Worm (Caenorhabditis elegans) whole organism, midembryonic: ENCODE results near the gene Y51H7C.10.

Experiments used
- T22C8.4 ChIP-seq: fragments of 200-800 bp; sonication (Bioruptor generic); IDR thresholded peaks from 2 replicates; pipeline ENCODE4 v1.3.6; 2022; ENCODE audit warnings: missing genetic modification characterization, missing compliant biosample characterization
- cog-1 ChIP-seq: sonication (generic microtip); optimal IDR thresholded peaks from 2 replicates; lab custom pipeline; 2016; ENCODE audit warnings: missing genetic modification characterization, missing compliant biosample characterization
- flt-1 ChIP-seq: fragments of 200-800 bp; sonication (Bioruptor generic); IDR thresholded peaks from 2 replicates; pipeline ENCODE4 v1.3.6; 2022; ENCODE audit warnings: missing genetic modification characterization, missing compliant biosample characterization
- klf-2 ChIP-seq: fragments of 200-800 bp; sonication (Bioruptor generic); conservative IDR thresholded peaks from 2 replicates; pipeline ENCODE4 v1.3.6; 2022; ENCODE audit warnings: missing genetic modification reagents, missing genetic modification characterization, missing compliant biosample characterization
- med-1 ChIP-seq: sonication (generic microtip); optimal IDR thresholded peaks from 2 replicates; lab custom pipeline; 2017; ENCODE audit warnings: missing genetic modification characterization, mild to moderate bottlenecking, missing compliant biosample characterization, antibody characterized with exemption, missing genetic modification reagents; ENCODE audit not compliant: insufficient read depth
- ref-1 ChIP-seq: fragments of 200-800 bp; sonication (Bioruptor generic); conservative IDR thresholded peaks from 2 replicates; pipeline ENCODE4 v1.3.6; 2022; ENCODE audit warnings: missing genetic modification reagents, missing genetic modification characterization, missing compliant biosample characterization
- tab-1 ChIP-seq: fragments of 200-800 bp; sonication (Bioruptor generic); IDR thresholded peaks from 2 replicates; pipeline ENCODE4 v1.3.6; 2022; ENCODE audit warnings: missing genetic modification characterization, missing compliant biosample characterization
- ztf-23 ChIP-seq: fragments of 200-800 bp; sonication (Bioruptor generic); IDR thresholded peaks from 2 replicates; pipeline ENCODE4 v1.3.6; 2022; ENCODE audit warnings: missing genetic modification reagents, missing genetic modification characterization, missing compliant biosample characterization
- ztf-29 ChIP-seq: fragments of 200-800 bp; sonication (Bioruptor generic); IDR thresholded peaks from 2 replicates; pipeline ENCODE4 v1.3.6; 2022; ENCODE audit warnings: missing genetic modification reagents, missing genetic modification characterization, missing compliant biosample characterization

Y51H7C.10 gene

ce11 chrII:1376795-1377194 lies 46.8 kb downstream of the Y51H7C.10 start:
- no peak for TF ChIP-seq tab-1 (GFP tag; lab: Robert Waterston, UW)
- no peak for TF ChIP-seq klf-2 (GFP tag; lab: Robert Waterston, UW)
- no peak for TF ChIP-seq ztf-23
- no peak for TF ChIP-seq ref-1 (GFP tag; lab: Robert Waterston, UW)
- no peak for TF ChIP-seq T22C8.4 (GFP tag; lab: Robert Waterston, UW)
- no peak for TF ChIP-seq flt-1 (GFP tag; lab: Robert Waterston, UW)
- no peak for TF ChIP-seq med-1 (GFP tag; lab: Kevin White, UChicago)
- TF ChIP-seq ztf-29 (GFP tag; lab: Robert Waterston, UW), result no peak
- no peak for TF ChIP-seq cog-1 (tag; lab: Kevin White, UChicago)

- no peak for TF ChIP-seq klf-2 (GFP tag; lab: Robert Waterston, UW)
- TF ChIP-seq cog-1 (tag; lab: Kevin White, UChicago), result no peak
- TF ChIP-seq T22C8.4 (GFP tag; lab: Robert Waterston, UW), result no peak
- TF ChIP-seq ztf-23, result no peak
- TF ChIP-seq tab-1 (GFP tag; lab: Robert Waterston, UW), result no peak
- TF ChIP-seq med-1 (GFP tag; lab: Kevin White, UChicago), result no peak
- no peak for TF ChIP-seq ref-1 (GFP tag; lab: Robert Waterston, UW)
- TF ChIP-seq flt-1 (GFP tag; lab: Robert Waterston, UW), result no peak
- no peak for TF ChIP-seq ztf-29 (GFP tag; lab: Robert Waterston, UW)
Observed at ce11 chrII:1375627-1376026, 47.9 kb downstream of the Y51H7C.10 start.

- TF ChIP-seq T22C8.4 (GFP tag; lab: Robert Waterston, UW) (no peak), ztf-29 (GFP tag; lab: Robert Waterston, UW) (no peak), ztf-23 (no peak), ref-1 (GFP tag; lab: Robert Waterston, UW) (no peak), med-1 (GFP tag; lab: Kevin White, UChicago) (no peak), cog-1 (tag; lab: Kevin White, UChicago) (no peak), flt-1 (GFP tag; lab: Robert Waterston, UW) (no peak), tab-1 (GFP tag; lab: Robert Waterston, UW) (no peak), klf-2 (GFP tag; lab: Robert Waterston, UW) (no peak)
Observed at ce11 chrII:1374889-1375288, 48.7 kb downstream of the Y51H7C.10 start, which contains the start of gene rog-1. rog-1 (minus strand) TSS chrII:1374989.

ce11 chrII:1374486-1374885 lies 49.1 kb downstream of the Y51H7C.10 start:
- TF ChIP-seq T22C8.4 (GFP tag; lab: Robert Waterston, UW) (no peak), tab-1 (GFP tag; lab: Robert Waterston, UW) (no peak), flt-1 (GFP tag; lab: Robert Waterston, UW) (no peak), cog-1 (tag; lab: Kevin White, UChicago) (no peak)

ce11 chrII:1372966-1373365 lies 50.6 kb downstream of the Y51H7C.10 start:
- TF ChIP-seq ref-1 (GFP tag; lab: Robert Waterston, UW) (no peak), med-1 (GFP tag; lab: Kevin White, UChicago) (no peak), cog-1 (tag; lab: Kevin White, UChicago) (no peak), ztf-23 (no peak), T22C8.4 (GFP tag; lab: Robert Waterston, UW) (no peak), ztf-29 (GFP tag; lab: Robert Waterston, UW) (no peak), tab-1 (GFP tag; lab: Robert Waterston, UW) (no peak), flt-1 (GFP tag; lab: Robert Waterston, UW) (no peak), klf-2 (GFP tag; lab: Robert Waterston, UW) (no peak)

ce11 chrII:1372138-1372537 lies 51.4 kb downstream of the Y51H7C.10 start:
- TF ChIP-seq cog-1 (tag; lab: Kevin White, UChicago), result no peak
- TF ChIP-seq T22C8.4 (GFP tag; lab: Robert Waterston, UW), result no peak
- TF ChIP-seq ref-1 (GFP tag; lab: Robert Waterston, UW), result no peak
- TF ChIP-seq tab-1 (GFP tag; lab: Robert Waterston, UW), result no peak
- no peak for TF ChIP-seq ztf-23
- no peak for TF ChIP-seq klf-2 (GFP tag; lab: Robert Waterston, UW)
- TF ChIP-seq med-1 (GFP tag; lab: Kevin White, UChicago), result no peak
- TF ChIP-seq ztf-29 (GFP tag; lab: Robert Waterston, UW), result no peak

ce11 chrII:1371533-1371932 lies 52.0 kb downstream of the Y51H7C.10 start:
- TF ChIP-seq flt-1 (GFP tag; lab: Robert Waterston, UW) (no peak), ztf-29 (GFP tag; lab: Robert Waterston, UW) (no peak), med-1 (GFP tag; lab: Kevin White, UChicago) (no peak), tab-1 (GFP tag; lab: Robert Waterston, UW) (no peak), ztf-23 (no peak), T22C8.4 (GFP tag; lab: Robert Waterston, UW) (no peak), klf-2 (GFP tag; lab: Robert Waterston, UW) (no peak), cog-1 (tag; lab: Kevin White, UChicago) (no peak), ref-1 (GFP tag; lab: Robert Waterston, UW) (no peak)
